Fruit fly (Drosophila melanogaster): Measurements from ENCODE around the gene CG17806.
A peak's percentile ranks its signal among the peaks of the same experiment; 100 is the strongest.

Gene CG17806

DNA sequence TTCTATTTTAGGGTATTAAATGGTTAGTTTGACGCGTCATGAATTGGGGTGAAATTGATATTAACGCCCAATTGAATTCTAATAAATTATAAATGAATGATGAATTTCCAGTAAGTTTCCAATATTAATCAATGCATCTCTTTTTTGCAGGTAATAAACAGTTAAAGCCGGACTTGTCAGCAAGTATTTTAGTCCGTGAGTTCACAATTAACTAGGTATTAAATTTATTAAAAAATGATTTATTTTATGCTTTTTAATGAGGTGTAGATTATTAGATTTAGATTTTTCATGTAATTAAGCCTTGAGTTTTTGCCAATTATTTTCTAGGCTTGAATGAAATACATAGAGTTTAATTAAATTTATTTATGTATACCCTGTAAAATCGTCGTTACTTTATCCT is 18.7 kb upstream of the CG17806 start:
- TF ChIP-seq tx (GFP tag; optimal IDR thresholded peaks at IDR 0.05) (no peak), NK7.1 (GFP tag; optimal IDR thresholded peaks at IDR 0.05) (no peak), otp (GFP tag; IDR thresholded peaks at IDR 0.05) (no peak), Hand (GFP tag; optimal IDR thresholded peaks at IDR 0.05) (no peak), lilli (GFP tag; optimal IDR thresholded peaks at IDR 0.05) (no peak), CG13287 (GFP tag; IDR thresholded peaks at IDR 0.05; ENCODE audit: partially characterized antibody) (no peak), CG15601 (tag; optimal IDR thresholded peaks at IDR 0.05) (no peak), zfh2 (GFP tag; optimal IDR thresholded peaks at IDR 0.05) (no peak), CG17361 (GFP tag; IDR thresholded peaks at IDR 0.05) (no peak), CrebB (tag; optimal IDR thresholded peaks at IDR 0.05) (no peak), CG6765 (GFP tag; optimal IDR thresholded peaks at IDR 0.05) (no peak), pfk (GFP tag; optimal IDR thresholded peaks at IDR 0.05) (no peak), CG17912 (GFP tag; optimal IDR thresholded peaks at IDR 0.05) (no peak), chif (GFP tag; optimal IDR thresholded peaks at IDR 0.05) (no peak), CG15696 (tag; optimal IDR thresholded peaks at IDR 0.05) (no peak), CG2678 (tag; optimal IDR thresholded peaks at IDR 0.05) (no peak), nau (GFP tag; optimal IDR thresholded peaks at IDR 0.05) (no peak)

DNA sequence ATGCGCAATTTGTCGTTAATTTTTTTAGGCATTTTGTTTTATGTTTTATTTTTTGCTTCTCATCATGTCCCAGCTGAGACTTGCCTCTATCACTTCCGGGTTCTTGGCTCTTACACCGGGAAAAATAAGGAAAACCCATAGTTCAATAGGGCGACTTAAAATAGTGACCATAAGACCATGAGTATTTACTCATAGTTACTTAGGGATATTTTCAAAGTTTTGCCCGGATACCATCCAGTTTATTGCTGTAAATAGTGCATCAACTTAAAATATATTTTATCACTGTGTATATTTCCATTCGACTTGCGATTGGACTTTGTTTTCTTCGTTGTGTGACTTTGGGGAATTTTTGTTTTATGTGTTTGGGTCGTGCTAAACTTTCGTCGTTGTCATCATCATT is 15.7 kb upstream of the CG17806 start:
- TF ChIP-seq CG13624 (GFP tag; optimal IDR thresholded peaks at IDR 0.05) (no peak), Dek (tag; optimal IDR thresholded peaks at IDR 0.05) (peak; percentile 13), Poxn (GFP tag; IDR thresholded peaks at IDR 0.05) (no peak), CG12769 (tag; optimal IDR thresholded peaks at IDR 0.05) (peak; percentile 55), CG4730 (GFP tag; IDR thresholded peaks at IDR 0.05) (no peak), CG4360 (GFP tag; IDR thresholded peaks at IDR 0.05) (no peak), PHDP (tag; optimal IDR thresholded peaks at IDR 0.05) (peak; percentile 55), CG15601 (tag; optimal IDR thresholded peaks at IDR 0.05) (no peak), CG3995 (GFP tag; optimal IDR thresholded peaks at IDR 0.05) (no peak), Meics (GFP tag; optimal IDR thresholded peaks at IDR 0.05) (peak; percentile 53), B-H2 (GFP tag; optimal IDR thresholded peaks at IDR 0.05) (no peak), wek (GFP tag; optimal IDR thresholded peaks at IDR 0.05) (no peak), CG9932 (GFP tag; IDR thresholded peaks at IDR 0.05) (no peak; the same call in 1 of the 2 replicates), CG7745 (tag; optimal IDR thresholded peaks at IDR 0.05) (no peak), CG17328 (GFP tag; IDR thresholded peaks at IDR 0.05) (no peak), Ets97D (GFP tag; optimal IDR thresholded peaks at IDR 0.05) (no peak), Dip3 (GFP tag; optimal IDR thresholded peaks at IDR 0.05) (no peak), CG7987 (GFP tag; optimal IDR thresholded peaks at IDR 0.05) (no peak), CG6791 (GFP tag; IDR thresholded peaks at IDR 0.05; ENCODE audit: partially characterized antibody) (no peak), lilli (GFP tag; optimal IDR thresholded peaks at IDR 0.05) (peak; percentile 42), Dip2 (GFP tag; IDR thresholded peaks at IDR 0.05) (no peak), lov (optimal IDR thresholded peaks at IDR 0.05) (no peak), lov (GFP tag; IDR thresholded peaks at IDR 0.05) (no peak), dpn (GFP tag; optimal IDR thresholded peaks at IDR 0.05) (peak; percentile 8 to 20), ttk (GFP tag; IDR thresholded peaks at IDR 0.05) (no peak), CG12104 (GFP tag; optimal IDR thresholded peaks at IDR 0.05) (no peak), CG31441 (GFP tag; IDR thresholded peaks at IDR 0.05) (0 out of 2 replicates have a peak, but pooled peaks have one; percentile 12), Asciz (GFP tag; optimal IDR thresholded peaks at IDR 0.05) (no peak), CG9437 (GFP tag; optimal IDR thresholded peaks at IDR 0.05) (no peak), HLH54F (GFP tag; optimal IDR thresholded peaks at IDR 0.05) (no peak), CG9215 (GFP tag; IDR thresholded peaks at IDR 0.05) (no peak), CG12219 (GFP tag; optimal IDR thresholded peaks at IDR 0.05) (peak; percentile 41), lmd (GFP tag; IDR thresholded peaks at IDR 0.05) (no peak), CG13296 (GFP tag; optimal IDR thresholded peaks at IDR 0.05) (no peak), CG14710 (tag; optimal IDR thresholded peaks at IDR 0.05) (no peak), Fer1 (GFP tag; optimal IDR thresholded peaks at IDR 0.05) (peak; percentile 19)
